Fruit fly (Drosophila melanogaster) whole organism, embryonic: ENCODE results near the gene CG10005.

Source experiments
- CG10321 ChIP-seq: fragments of 200-800 bp; sonication (Bioruptor generic); IDR thresholded peaks from 2 replicates; pipeline ENCODE4 v1.3.6; 2022; ENCODE audit warnings: missing biosample characterization, missing genetic modification characterization
- CG10543 ChIP-seq: fragments of 200-800 bp; sonication (Bioruptor generic); optimal IDR thresholded peaks from 3 replicates; lab custom pipeline; 2017; ENCODE audit warnings: missing biosample characterization, mild to moderate bottlenecking, missing genetic modification characterization, moderate library complexity
- CG12299 ChIP-seq: fragments of 200-800 bp; sonication (Bioruptor generic); optimal IDR thresholded peaks from 2 replicates; lab custom pipeline; 2018; ENCODE audit warnings: missing biosample characterization, mild to moderate bottlenecking, missing genetic modification characterization
- CG13123 ChIP-seq: fragments of 200-800 bp; sonication (Bioruptor generic); optimal IDR thresholded peaks from 2 replicates; lab custom pipeline; 2016; ENCODE audit warnings: missing biosample characterization, missing genetic modification characterization
- CG14050 ChIP-seq: fragments of 200-800 bp; sonication (Bioruptor generic); IDR thresholded peaks from 3 replicates; pipeline ENCODE4 v1.3.6; 2022; ENCODE audit warnings: missing biosample characterization, missing genetic modification characterization
- CG1529 ChIP-seq: fragments of 200-800 bp; sonication (Bioruptor generic); optimal IDR thresholded peaks from 3 replicates; lab custom pipeline; 2018; ENCODE audit warnings: missing biosample characterization, missing genetic modification characterization
- CG16815 ChIP-seq: fragments of 200-800 bp; sonication (Bioruptor generic); optimal IDR thresholded peaks from 3 replicates; lab custom pipeline; 2017; ENCODE audit warnings: missing biosample characterization, mild to moderate bottlenecking, missing genetic modification characterization
- CG17829 ChIP-seq: fragments of 200-800 bp; optimal IDR thresholded peaks from 2 replicates; lab custom pipeline; 2019; ENCODE audit warnings: missing biosample characterization, mild to moderate bottlenecking, missing genetic modification characterization, moderate library complexity
- CG17912 ChIP-seq: fragments of 200-800 bp; sonication (Bioruptor generic); optimal IDR thresholded peaks from 2 replicates; lab custom pipeline; 2018; ENCODE audit warnings: missing biosample characterization, mild to moderate bottlenecking, missing genetic modification characterization
- CG18262 ChIP-seq: fragments of 200-800 bp; optimal IDR thresholded peaks from 3 replicates; lab custom pipeline; 2019; ENCODE audit warnings: missing biosample characterization, mild to moderate bottlenecking, missing genetic modification characterization, moderate library complexity
- CG3407 ChIP-seq: fragments of 200-800 bp; sonication (Bioruptor generic); optimal IDR thresholded peaks from 2 replicates; lab custom pipeline; 2018; ENCODE audit warnings: missing biosample characterization, mild to moderate bottlenecking, missing genetic modification characterization
- CG3726 ChIP-seq: fragments of 200-800 bp; sonication (Bioruptor generic); IDR thresholded peaks from 3 replicates; pipeline ENCODE4, ENCODE4 v1.3.6; 2022; ENCODE audit warnings: missing biosample characterization, missing genetic modification characterization
- CG4328 ChIP-seq: fragments of 200-800 bp; sonication (Bioruptor generic); optimal IDR thresholded peaks from 3 replicates; lab custom pipeline; 2017; ENCODE audit warnings: missing biosample characterization, missing genetic modification reagents, missing genetic modification characterization
- CG4707 ChIP-seq: fragments of 200-800 bp; sonication (Bioruptor generic); optimal IDR thresholded peaks from 2 replicates; lab custom pipeline; 2018; ENCODE audit warnings: missing biosample characterization, mild to moderate bottlenecking, missing genetic modification characterization, moderate library complexity
- CG7357 ChIP-seq: fragments of 200-800 bp; sonication (Bioruptor generic); IDR thresholded peaks from 3 replicates; pipeline ENCODE4 v1.3.6; 2022; ENCODE audit warnings: missing biosample characterization, missing genetic modification characterization
- CG8388 ChIP-seq: fragments of 200-800 bp; sonication (Bioruptor generic); optimal IDR thresholded peaks from 2 replicates; lab custom pipeline; 2019; ENCODE audit warnings: missing biosample characterization, mild to moderate bottlenecking, missing genetic modification characterization, moderate library complexity
- CHES-1-like ChIP-seq: fragments of 200-800 bp; sonication (Bioruptor generic); optimal IDR thresholded peaks from 2 replicates; lab custom pipeline; 2016; ENCODE audit warnings: missing biosample characterization, missing genetic modification characterization
- Dad ChIP-seq: fragments of 200-800 bp; sonication (Bioruptor generic); optimal IDR thresholded peaks from 3 replicates; lab custom pipeline; 2016; ENCODE audit warnings: missing biosample characterization, missing genetic modification characterization
- Dll ChIP-seq: fragments of 200-800 bp; sonication (Bioruptor generic); IDR thresholded peaks from 4 replicates; pipeline ENCODE4 v1.3.6; 2022; ENCODE audit warnings: missing biosample characterization, missing genetic modification characterization; ENCODE audit not compliant: partially characterized antibody
- ERR ChIP-seq: fragments of 200-800 bp; sonication (Bioruptor generic); optimal IDR thresholded peaks from 2 replicates; lab custom pipeline; 2016; ENCODE audit warnings: missing biosample characterization, missing genetic modification characterization
- HHEX ChIP-seq: fragments of 200-800 bp; sonication (Bioruptor generic); optimal IDR thresholded peaks from 3 replicates; lab custom pipeline; 2017; ENCODE audit warnings: missing biosample characterization, mild to moderate bottlenecking, missing genetic modification characterization, missing genetic modification reagents
- Hmr ChIP-seq: fragments of 200-800 bp; sonication (Bioruptor generic); optimal IDR thresholded peaks from 3 replicates; lab custom pipeline; 2017; ENCODE audit warnings: mild to moderate bottlenecking, missing biosample characterization, missing genetic modification reagents, missing genetic modification characterization
- Hr51 ChIP-seq, 2 experiments: fragments of 200-800 bp; sonication (Bioruptor generic); optimal IDR thresholded peaks; 2 replicates in 1 of 2; 3 replicates in 1 of 2; lab custom pipeline; 2016 to 2018; ENCODE audit warnings: missing biosample characterization in 2 of 2, missing genetic modification characterization in 2 of 2, mild to moderate bottlenecking in 1 of 2, moderate library complexity in 1 of 2
- Lhr ChIP-seq: fragments of 200-800 bp; sonication (Bioruptor generic); optimal IDR thresholded peaks from 3 replicates; lab custom pipeline; 2017; ENCODE audit warnings: mild to moderate bottlenecking, missing biosample characterization, missing genetic modification reagents, missing genetic modification characterization
- Mes4 ChIP-seq: fragments of 200-800 bp; sonication (Bioruptor generic); optimal IDR thresholded peaks from 2 replicates; lab custom pipeline; 2016; ENCODE audit warnings: missing biosample characterization, missing genetic modification characterization
- Mrtf ChIP-seq: fragments of 200-800 bp; sonication (Bioruptor generic); IDR thresholded peaks from 3 replicates; pipeline ENCODE4 v1.3.6; 2022; ENCODE audit warnings: missing biosample characterization, missing genetic modification characterization
- NK7.1 ChIP-seq: fragments of 200-800 bp; sonication (Bioruptor generic); optimal IDR thresholded peaks from 3 replicates; lab custom pipeline; 2016; ENCODE audit warnings: missing biosample characterization, missing genetic modification characterization
- Nf-YB ChIP-seq: fragments of 200-800 bp; sonication (Bioruptor generic); optimal IDR thresholded peaks from 3 replicates; lab custom pipeline; 2019; ENCODE audit warnings: missing biosample characterization, mild to moderate bottlenecking, missing genetic modification characterization, moderate library complexity
- Sox102F ChIP-seq: fragments of 200-800 bp; sonication (Bioruptor generic); optimal IDR thresholded peaks from 2 replicates; lab custom pipeline; 2018; ENCODE audit warnings: missing biosample characterization, mild to moderate bottlenecking, missing genetic modification characterization, moderate library complexity
- Trl ChIP-seq, 3 experiments: fragments of >200 bp in 2 of 3; fragments of 200-800 bp in 1 of 3; sonication (Bioruptor generic) in 1 of 3; optimal IDR thresholded peaks; 2 replicates in 1 of 3; 3 replicates in 2 of 3; lab custom pipeline; 2016 to 2017; ENCODE audit warnings: missing biosample characterization in 1 of 3, missing genetic modification characterization in 1 of 3
- Xbp1 ChIP-seq: fragments of 200-800 bp; sonication (Bioruptor generic); optimal IDR thresholded peaks from 3 replicates; lab custom pipeline; 2016; ENCODE audit warnings: missing biosample characterization, mild to moderate bottlenecking, missing genetic modification characterization
- da ChIP-seq: fragments of 200-800 bp; sonication (Bioruptor generic); optimal IDR thresholded peaks from 2 replicates; lab custom pipeline; 2016; ENCODE audit warnings: missing biosample characterization, missing genetic modification characterization
- dm ChIP-seq: fragments of 200-800 bp; sonication (Bioruptor generic); optimal IDR thresholded peaks from 3 replicates; lab custom pipeline; 2016; ENCODE audit warnings: missing biosample characterization, missing genetic modification characterization
- dpn ChIP-seq, 2 experiments: fragments of 200-800 bp; sonication (Bioruptor generic); optimal IDR thresholded peaks; 3 replicates each; lab custom pipeline; 2016; ENCODE audit warnings: missing biosample characterization in 2 of 2, missing genetic modification characterization in 2 of 2
- jigr1 ChIP-seq: fragments of 200-800 bp; sonication (Bioruptor generic); IDR thresholded peaks from 3 replicates; pipeline ENCODE4 v1.3.6; 2022; ENCODE audit warnings: missing biosample characterization, missing genetic modification characterization
- jumu ChIP-seq: fragments of 200-800 bp; sonication (Bioruptor generic); optimal IDR thresholded peaks from 3 replicates; lab custom pipeline; 2016; ENCODE audit warnings: missing biosample characterization, missing genetic modification characterization
- lbe ChIP-seq: fragments of 200-800 bp; sonication (Bioruptor generic); optimal IDR thresholded peaks from 2 replicates; lab custom pipeline; 2016; ENCODE audit warnings: missing biosample characterization, mild to moderate bottlenecking, missing genetic modification characterization
- lola ChIP-seq, 3 experiments: fragments of >200 bp in 2 of 3; fragments of 200-800 bp in 1 of 3; sonication (Bioruptor generic) in 1 of 3; optimal IDR thresholded peaks; 2 replicates each; lab custom pipeline; 2017 to 2019; ENCODE audit warnings: missing biosample characterization in 3 of 3, missing genetic modification characterization in 3 of 3, mild to moderate bottlenecking in 1 of 3, moderate library complexity in 1 of 3
- nmo ChIP-seq: fragments of 200-800 bp; sonication (Bioruptor generic); optimal IDR thresholded peaks from 2 replicates; lab custom pipeline; 2018; ENCODE audit warnings: missing biosample characterization, mild to moderate bottlenecking, missing genetic modification characterization, moderate library complexity
- pfk ChIP-seq: fragments of 200-800 bp; sonication (Bioruptor generic); optimal IDR thresholded peaks from 2 replicates; lab custom pipeline; 2018; ENCODE audit warnings: missing biosample characterization, mild to moderate bottlenecking, missing genetic modification characterization, moderate library complexity
- phol ChIP-seq: fragments of 200-800 bp; sonication (Bioruptor generic); optimal IDR thresholded peaks from 3 replicates; lab custom pipeline; 2018; ENCODE audit warnings: missing biosample characterization, mild to moderate bottlenecking, missing genetic modification characterization, moderate library complexity
- psq ChIP-seq: fragments of 200-800 bp; sonication (Bioruptor generic); optimal IDR thresholded peaks from 2 replicates; lab custom pipeline; 2017; ENCODE audit warnings: missing biosample characterization, missing genetic modification characterization
- pum ChIP-seq: fragments of 200-800 bp; sonication (Bioruptor generic); optimal IDR thresholded peaks from 2 replicates; lab custom pipeline; 2016; ENCODE audit warnings: missing biosample characterization, missing genetic modification characterization
- run ChIP-seq: fragments of 200-800 bp; sonication (Bioruptor generic); optimal IDR thresholded peaks from 3 replicates; lab custom pipeline; 2018; ENCODE audit warnings: missing biosample characterization, mild to moderate bottlenecking, missing genetic modification characterization
- sd ChIP-seq: fragments of 200-800 bp; sonication (Bioruptor generic); optimal IDR thresholded peaks from 3 replicates; lab custom pipeline; 2018; ENCODE audit warnings: missing biosample characterization, mild to moderate bottlenecking, missing genetic modification characterization, moderate library complexity
- slbo ChIP-seq: fragments of 200-800 bp; sonication (Bioruptor generic); IDR thresholded peaks from 2 replicates; pipeline ENCODE4 v1.3.6; 2022; ENCODE audit warnings: missing biosample characterization, missing genetic modification characterization
- slp2 ChIP-seq: fragments of 200-800 bp; sonication (Bioruptor generic); optimal IDR thresholded peaks from 2 replicates; lab custom pipeline; 2016; ENCODE audit warnings: missing biosample characterization, missing genetic modification characterization
- tap ChIP-seq: fragments of 200-800 bp; optimal IDR thresholded peaks from 3 replicates; lab custom pipeline; 2019; ENCODE audit warnings: missing biosample characterization, mild to moderate bottlenecking, missing genetic modification characterization, moderate library complexity
- trem ChIP-seq: fragments of 200-800 bp; optimal IDR thresholded peaks from 3 replicates; lab custom pipeline; 2019; ENCODE audit warnings: missing biosample characterization, mild to moderate bottlenecking, missing genetic modification characterization, moderate library complexity
- unc-4 ChIP-seq: fragments of 200-800 bp; sonication (Bioruptor generic); IDR thresholded peaks from 2 replicates; pipeline ENCODE4 v1.3.6; 2022; ENCODE audit warnings: missing biosample characterization, missing genetic modification characterization; ENCODE audit not compliant: partially characterized antibody

Gene CG10005

DNA sequence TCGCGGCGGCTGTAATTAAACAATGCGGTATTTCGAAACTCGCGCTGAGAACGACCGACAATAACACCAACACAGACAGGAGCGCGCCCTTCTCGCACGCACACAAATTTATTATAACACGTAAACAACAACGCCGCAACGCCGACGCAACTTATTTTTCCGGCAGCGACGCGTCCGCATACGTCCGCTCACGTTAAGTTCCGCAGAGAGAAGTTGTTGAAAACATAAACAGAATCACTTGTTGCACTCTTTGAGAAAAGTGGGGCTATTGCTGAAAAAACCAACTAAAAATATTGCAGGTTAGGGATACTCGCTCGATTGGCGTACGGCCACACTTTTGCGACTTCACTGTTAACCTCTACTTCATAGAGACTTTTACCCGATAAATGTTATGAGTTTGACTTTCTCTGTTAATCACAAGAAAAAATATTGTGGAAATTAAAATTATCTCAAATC, 28.1 kb downstream of the CG10005 start, which contains the start of gene Cad87A (continued):
- TF ChIP-seq CG3726 (GFP tag; lab: Robert Waterston, UW) (no peak), CG12299 (tag; lab: Kevin White, UChicago) (peak; percentile 57), CG3407 (GFP tag; lab: Kevin White, UChicago) (peak; percentile 14), Sox102F (no peak), CG1529 (GFP tag; lab: Kevin White, UChicago) (no peak), Dll (no peak), Dad (GFP tag; lab: Kevin White, UChicago) (no peak), CG8388 (GFP tag; lab: Kevin White, UChicago) (no peak), psq (GFP tag; lab: Kevin White, UChicago) (no peak), slp2 (no peak), unc-4 (no peak), lola (GFP tag; optimal IDR thresholded peaks at IDR 0.05; lab: Kevin White, UChicago) (no peak), CG16815 (no peak), NK7.1 (GFP tag; lab: Kevin White, UChicago) (peak; percentile 7), Trl (optimal IDR thresholded peaks at IDR 0.05; lab: Kevin White, UChicago) (peak; percentile 41 to 62), Trl (GFP tag; optimal IDR thresholded peaks at IDR 0.05; lab: Kevin White, UChicago) (peak; percentile 59), Xbp1 (no peak), Hmr (GFP tag; lab: Kevin White, UChicago) (no peak), dpn (GFP tag; optimal IDR thresholded peaks at IDR 0.05; lab: Kevin White, UChicago) (peak in 1 of 2 experiments; percentile 5), run (tag; lab: Kevin White, UChicago) (peak; percentile 36), CG14050 (GFP tag; lab: Robert Waterston, UW) (no peak), pum (GFP tag; lab: Kevin White, UChicago) (no peak), CG4328 (GFP tag; lab: Kevin White, UChicago) (no peak), phol (no peak), CG17829 (tag; lab: Kevin White, UChicago) (peak; percentile 69), Nf-YB (GFP tag; lab: Kevin White, UChicago) (no peak), CHES-1-like (peak; percentile 54), CG13123 (GFP tag; lab: Kevin White, UChicago) (no peak), da (GFP tag; lab: Kevin White, UChicago) (no peak), CG18262 (tag; lab: Kevin White, UChicago) (peak; percentile 20), Mrtf (GFP tag; lab: Robert Waterston, UW) (no peak), CG4707 (GFP tag; lab: Kevin White, UChicago) (peak; percentile 36), Hr51 (GFP tag; optimal IDR thresholded peaks at IDR 0.05; lab: Kevin White, UChicago) (no peak), dm (no peak), tap (peak; percentile 2), trem (tag; lab: Kevin White, UChicago) (peak; percentile 36), ERR (GFP tag; lab: Kevin White, UChicago) (no peak), pfk (GFP tag; lab: Kevin White, UChicago) (peak; percentile 43), jigr1 (GFP tag; lab: Robert Waterston, UW) (no peak), CG17912 (GFP tag; lab: Kevin White, UChicago) (peak; percentile 12), CG10543 (GFP tag; lab: Kevin White, UChicago) (peak; percentile 69), HHEX (peak; percentile 13), jumu (no peak), CG7357 (GFP tag; lab: Robert Waterston, UW) (no peak), sd (tag; lab: Kevin White, UChicago) (peak; percentile 71), CG10321 (GFP tag; lab: Robert Waterston, UW) (no peak), nmo (GFP tag; lab: Kevin White, UChicago) (no peak), Lhr (peak; percentile 25), Mes4 (GFP tag; lab: Kevin White, UChicago) (no peak), lbe (GFP tag; lab: Kevin White, UChicago) (no peak), slbo (GFP tag; lab: Robert Waterston, UW) (no peak)
